Fruit fly (Drosophila melanogaster): ENCODE measurements around the gene Atg16.

Atg16 gene

dm6 chr3R:29798966-29799680 lies 35.8 kb downstream of the Atg16 start, which contains the start of the genes Rnb and Drice (continued):
- TF ChIP-seq lmd (GFP tag; IDR thresholded peaks at IDR 0.05) = peak; percentile 8; the same call in 1 of the 2 replicates
- no peak for TF ChIP-seq fu2 (GFP tag; optimal IDR thresholded peaks at IDR 0.05)
- no peak for TF ChIP-seq gem (tag; optimal IDR thresholded peaks at IDR 0.05)
- TF ChIP-seq Hey (tag; optimal IDR thresholded peaks at IDR 0.05) = no peak
- TF ChIP-seq z (GFP tag; IDR thresholded peaks at IDR 0.05) = no peak
- peak; percentile 50 for TF ChIP-seq CG6854 (GFP tag; optimal IDR thresholded peaks at IDR 0.05)
- peak; percentile 50 for TF ChIP-seq HHEX (GFP tag; optimal IDR thresholded peaks at IDR 0.05)
- peak; percentile 51 for TF ChIP-seq CG9817 (tag; optimal IDR thresholded peaks at IDR 0.05)
- TF ChIP-seq repo (GFP tag; optimal IDR thresholded peaks at IDR 0.05) = no peak
- TF ChIP-seq CG13287 (GFP tag; IDR thresholded peaks at IDR 0.05; ENCODE audit: partially characterized antibody) = peak; percentile 81
- peak; percentile 20 for TF ChIP-seq wek (GFP tag; optimal IDR thresholded peaks at IDR 0.05)
- TF ChIP-seq btn (GFP tag; optimal IDR thresholded peaks at IDR 0.05) = no peak
- TF ChIP-seq Pdp1 (GFP tag; optimal IDR thresholded peaks at IDR 0.05) = peak in 1 of 2 experiments; percentile 39
- TF ChIP-seq HLHmδ (GFP tag; optimal IDR thresholded peaks at IDR 0.05) = no peak
- TF ChIP-seq CG18476 (GFP tag; optimal IDR thresholded peaks at IDR 0.05) = no peak
- no peak for TF ChIP-seq CG8388 (GFP tag; optimal IDR thresholded peaks at IDR 0.05)
- TF ChIP-seq sim (GFP tag; IDR thresholded peaks at IDR 0.05) = no peak
- TF ChIP-seq Meics (GFP tag; optimal IDR thresholded peaks at IDR 0.05) = no peak
- TF ChIP-seq tup (GFP tag; optimal IDR thresholded peaks at IDR 0.05) = no peak
- no peak for TF ChIP-seq Camta (GFP tag; optimal IDR thresholded peaks at IDR 0.05)
- no peak for TF ChIP-seq CG7928 (GFP tag; optimal IDR thresholded peaks at IDR 0.05)
- no peak for TF ChIP-seq Hmr (GFP tag; optimal IDR thresholded peaks at IDR 0.05)
- peak; percentile 55 for TF ChIP-seq HLH4C (GFP tag; IDR thresholded peaks at IDR 0.05; ENCODE audit: partially characterized antibody)
- no peak for TF ChIP-seq mld (GFP tag; IDR thresholded peaks at IDR 0.05; ENCODE audit: partially characterized antibody)
- no peak for TF ChIP-seq chm (GFP tag; IDR thresholded peaks at IDR 0.05)
- no peak for TF ChIP-seq bowl (GFP tag; IDR thresholded peaks at IDR 0.05)
- TF ChIP-seq NFAT (GFP tag; IDR thresholded peaks at IDR 0.05) = peak; percentile 49; the same call in 1 of the 2 replicates
- TF ChIP-seq CG5245 (GFP tag; optimal IDR thresholded peaks at IDR 0.05) = peak; percentile 6
- peak; percentile 36 for TF ChIP-seq fd96Cb (tag; optimal IDR thresholded peaks at IDR 0.05)
- TF ChIP-seq Hr39 (optimal IDR thresholded peaks at IDR 0.05) = no peak
- TF ChIP-seq corto (GFP tag; optimal IDR thresholded peaks at IDR 0.05) = no peak
- no peak for TF ChIP-seq Hr78 (GFP tag; optimal IDR thresholded peaks at IDR 0.05)
- no peak for TF ChIP-seq NC2β (GFP tag; optimal IDR thresholded peaks at IDR 0.05)
- peak; percentile 77 for TF ChIP-seq CG9727 (GFP tag; optimal IDR thresholded peaks at IDR 0.05)
- TF ChIP-seq grau (tag; optimal IDR thresholded peaks at IDR 0.05) = peak; percentile 45
- no peak for TF ChIP-seq dmrt99B (tag; optimal IDR thresholded peaks at IDR 0.05)
- peak; percentile 61 for TF ChIP-seq bcd (GFP tag; optimal IDR thresholded peaks at IDR 0.05)
- peak; percentile 48 for TF ChIP-seq CG10209 (GFP tag; optimal IDR thresholded peaks at IDR 0.05)
- no peak for TF ChIP-seq Trl (optimal IDR thresholded peaks at IDR 0.05)
- no peak for TF ChIP-seq Trl (GFP tag; optimal IDR thresholded peaks at IDR 0.05)
- no peak for TF ChIP-seq CG17385 (GFP tag; optimal IDR thresholded peaks at IDR 0.05)
- TF ChIP-seq eyg (GFP tag; optimal IDR thresholded peaks at IDR 0.05) = no peak
- TF ChIP-seq Spps (tag; optimal IDR thresholded peaks at IDR 0.05) = peak; percentile 26
- TF ChIP-seq maf-S (GFP tag; optimal IDR thresholded peaks at IDR 0.05) = no peak
- TF ChIP-seq Fer3 (tag; optimal IDR thresholded peaks at IDR 0.05) = no peak
- no peak for TF ChIP-seq Lim3 (GFP tag; IDR thresholded peaks at IDR 0.05)
- no peak for TF ChIP-seq ci (GFP tag; IDR thresholded peaks at IDR 0.05)
- peak; percentile 45 for TF ChIP-seq CG15601 (tag; optimal IDR thresholded peaks at IDR 0.05)
- no peak for TF ChIP-seq sqz (GFP tag; optimal IDR thresholded peaks at IDR 0.05)

Measured in whole organism, embryonic.